Worm (Caenorhabditis elegans) whole organism, late embryonic: ENCODE results near the gene cyp-44A1.

Experiments
- C38D4.7 ChIP-seq: fragments of 200-800 bp; sonication (Bioruptor generic); optimal IDR thresholded peaks from 2 replicates; lab custom pipeline; 2018; ENCODE audit warnings: mild to moderate bottlenecking, missing genetic modification characterization, moderate library complexity, missing compliant biosample characterization
- ceh-18 ChIP-seq: sonication (generic microtip); optimal IDR thresholded peaks from 2 replicates; lab custom pipeline; 2016; ENCODE audit warnings: missing genetic modification characterization, missing compliant biosample characterization
- ceh-31 ChIP-seq: sonication (generic microtip); optimal IDR thresholded peaks from 2 replicates; lab custom pipeline; 2016; ENCODE audit warnings: missing genetic modification characterization, missing compliant biosample characterization
- ceh-9 ChIP-seq: sonication (generic microtip); optimal IDR thresholded peaks from 2 replicates; lab custom pipeline; 2016; ENCODE audit warnings: mild to moderate bottlenecking, missing genetic modification characterization, inconsistent platforms, missing compliant biosample characterization
- hlh-15 ChIP-seq: sonication (generic microtip); optimal IDR thresholded peaks from 2 replicates; lab custom pipeline; 2016; ENCODE audit warnings: missing genetic modification characterization, missing compliant biosample characterization
- hlh-6 ChIP-seq: sonication (generic microtip); optimal IDR thresholded peaks from 2 replicates; lab custom pipeline; 2016; ENCODE audit warnings: missing genotype, missing genetic modification characterization, missing compliant biosample characterization
- nhr-11 ChIP-seq: fragments of 150-350 bp; optimal IDR thresholded peaks from 2 replicates; lab custom pipeline; 2014; ENCODE audit warnings: missing biosample characterization, missing genetic modification characterization
- pag-3 ChIP-seq: sonication (generic microtip); optimal IDR thresholded peaks from 2 replicates; lab custom pipeline; 2016; ENCODE audit warnings: missing compliant biosample characterization, missing genetic modification characterization, borderline replicate concordance
- pat-9 ChIP-seq: fragments of 200-800 bp; sonication (Bioruptor generic); optimal IDR thresholded peaks from 2 replicates; lab custom pipeline; 2018; ENCODE audit warnings: mild to moderate bottlenecking, missing genetic modification characterization, moderate library complexity, missing compliant biosample characterization
- pha-4 ChIP-seq: fragments of 150-350 bp; optimal IDR thresholded peaks from 2 replicates; lab custom pipeline; 2018; ENCODE audit warnings: missing biosample characterization, missing genetic modification reagents, missing genetic modification characterization
- pros-1 ChIP-seq: fragments of 150-350 bp; optimal IDR thresholded peaks from 2 replicates; lab custom pipeline; 2014; ENCODE audit warnings: missing biosample characterization, missing genetic modification reagents, missing genetic modification characterization
- unc-3 ChIP-seq, 2 experiments: fragments of 200-800 bp in 1 of 2; sonication (Bioruptor generic) in 1 of 2; sonication (generic microtip) in 1 of 2; conservative IDR thresholded peaks in 1 of 2; optimal IDR thresholded peaks in 1 of 2; 2 replicates each; pipeline versions ENCODE4 v1.3.6 to Lab custom; 2016 to 2022; ENCODE audit warnings: missing compliant biosample characterization in 2 of 2, missing genetic modification characterization in 2 of 2, missing genetic modification reagents in 1 of 2

ce11 chrII:5459534-5459933 lies 44.3 kb upstream of the cyp-44A1 start:
- TF ChIP-seq pag-3 (tag; lab: Kevin White, UChicago) (no peak), ceh-18 (tag; lab: Kevin White, UChicago) (no peak), C38D4.7 (no peak), hlh-6 (tag; lab: Kevin White, UChicago) (no peak), pha-4 (no peak), nhr-11 (tag; lab: Kevin White, UChicago) (no peak), unc-3 (GFP tag; conservative IDR thresholded peaks at IDR 0.05; lab: Robert Waterston, UW) (no peak), unc-3 (tag; optimal IDR thresholded peaks at IDR 0.05; lab: Kevin White, UChicago) (no peak), hlh-15 (tag; lab: Kevin White, UChicago) (no peak), pros-1 (tag; lab: Kevin White, UChicago) (no peak), ceh-9 (tag; lab: Kevin White, UChicago) (no peak), pat-9 (tag; lab: Kevin White, UChicago) (no peak), ceh-31 (tag; lab: Kevin White, UChicago) (no peak)
